Worm (Caenorhabditis elegans) whole organism, early embryonic: Measurements from ENCODE around the gene F21G4.5.

Source experiments
- B0310.2 ChIP-seq: sonication (generic microtip); optimal IDR thresholded peaks from 2 replicates; lab custom pipeline; 2016; ENCODE audit warnings: mild to moderate bottlenecking, missing genetic modification characterization, missing compliant biosample characterization
- aly-1 ChIP-seq: sonication (generic microtip); optimal IDR thresholded peaks from 2 replicates; lab custom pipeline; 2016; ENCODE audit warnings: missing genetic modification characterization, missing compliant biosample characterization
- ama-1 ChIP-seq: fragments of 150-350 bp; optimal IDR thresholded peaks from 2 replicates; lab custom pipeline; 2014
- ceh-13 ChIP-seq: fragments of 200-800 bp; sonication (Bioruptor generic); optimal IDR thresholded peaks from 2 replicates; lab custom pipeline; 2018; ENCODE audit warnings: mild to moderate bottlenecking, missing genetic modification characterization, missing compliant biosample characterization
- ets-7 ChIP-seq: sonication (generic microtip); optimal IDR thresholded peaks from 2 replicates; lab custom pipeline; 2016; ENCODE audit warnings: missing genotype, missing genetic modification characterization, missing compliant biosample characterization
- flt-1 ChIP-seq: fragments of 200-800 bp; sonication (Bioruptor generic); IDR thresholded peaks from 2 replicates; pipeline ENCODE4 v1.3.6; 2022; ENCODE audit warnings: missing genetic modification characterization, missing compliant biosample characterization
- hmbx-1 ChIP-seq: sonication (generic microtip); optimal IDR thresholded peaks from 2 replicates; lab custom pipeline; 2016; ENCODE audit warnings: mild to moderate bottlenecking, missing genetic modification characterization, missing compliant biosample characterization
- hmg-4 ChIP-seq: fragments of 200-800 bp; sonication (Bioruptor generic); optimal IDR thresholded peaks from 2 replicates; lab custom pipeline; 2018; ENCODE audit warnings: mild to moderate bottlenecking, missing genetic modification characterization, missing compliant biosample characterization
- hnd-1 ChIP-seq: sonication (generic microtip); optimal IDR thresholded peaks from 2 replicates; lab custom pipeline; 2016; ENCODE audit warnings: missing genetic modification characterization, missing compliant biosample characterization
- pes-1 ChIP-seq: fragments of 200-800 bp; sonication (Bioruptor generic); IDR thresholded peaks from 2 replicates; pipeline ENCODE4 v1.3.6; 2022; ENCODE audit warnings: missing genetic modification reagents, missing genetic modification characterization, missing compliant biosample characterization
- scrt-1 ChIP-seq: fragments of 200-800 bp; sonication (Bioruptor generic); IDR thresholded peaks from 2 replicates; pipeline ENCODE4 v1.3.6; 2022; ENCODE audit warnings: missing genetic modification characterization, missing compliant biosample characterization
- sea-1 ChIP-seq: fragments of 200-800 bp; sonication (Bioruptor generic); conservative IDR thresholded peaks from 2 replicates; pipeline ENCODE4 v1.3.6; 2022; ENCODE audit warnings: missing genetic modification characterization, missing compliant biosample characterization
- tbx-11 ChIP-seq: fragments of 200-800 bp; sonication (Bioruptor generic); IDR thresholded peaks from 2 replicates; pipeline ENCODE4 v1.3.6; 2022; ENCODE audit warnings: missing genetic modification characterization, missing compliant biosample characterization
- tbx-37 ChIP-seq: fragments of 200-800 bp; sonication (Bioruptor generic); conservative IDR thresholded peaks from 2 replicates; pipeline ENCODE4 v1.3.6; 2022; ENCODE audit warnings: missing genetic modification reagents, missing genetic modification characterization, missing compliant biosample characterization

DNA sequence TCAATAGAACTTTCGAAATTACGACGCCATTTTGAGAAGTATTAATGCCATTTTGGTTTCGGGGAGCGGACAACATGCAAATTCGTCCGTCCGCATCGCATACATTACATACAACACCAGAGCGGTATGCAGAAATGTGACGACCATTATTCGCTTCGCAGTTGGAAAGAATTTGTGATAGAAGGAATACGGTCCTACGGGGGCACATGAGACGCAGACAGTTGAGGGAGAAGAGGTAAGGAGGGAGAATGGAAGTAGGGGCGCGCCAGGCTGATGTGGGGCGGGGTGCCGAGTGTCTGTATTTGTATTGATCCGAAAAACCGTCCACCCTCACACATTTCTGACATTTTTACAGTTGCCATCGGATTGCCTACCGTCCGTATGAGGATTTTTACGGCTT, 35.4 kb downstream of the F21G4.5 start:
- TF ChIP-seq hmg-4 = no peak
- TF ChIP-seq flt-1 = no peak
- TF ChIP-seq scrt-1 (GFP tag; lab: Robert Waterston, UW) = no peak
- no peak for TF ChIP-seq ama-1 (lab: Kevin White, UChicago)
- no peak for TF ChIP-seq pes-1 (GFP tag; lab: Robert Waterston, UW)
- no peak for TF ChIP-seq tbx-11
- TF ChIP-seq B0310.2 = no peak
- no peak for TF ChIP-seq hnd-1
- no peak for TF ChIP-seq aly-1 (tag; lab: Kevin White, UChicago)
- TF ChIP-seq sea-1 (GFP tag; lab: Robert Waterston, UW) = no peak
- no peak for TF ChIP-seq ceh-13 (GFP tag; lab: Kevin White, UChicago)
- no peak for TF ChIP-seq hmbx-1 (tag; lab: Kevin White, UChicago)
- no peak for TF ChIP-seq tbx-37 (GFP tag; lab: Robert Waterston, UW)
- TF ChIP-seq ets-7 (tag; lab: Kevin White, UChicago) = no peak
